Worm (Caenorhabditis elegans) whole organism, L2 larva: ENCODE results near the gene srz-67.

Experiments used
- C34F6.9 ChIP-seq: fragments of 150-350 bp; optimal IDR thresholded peaks from 2 replicates; lab custom pipeline; 2014; ENCODE audit warnings: missing biosample characterization, missing genetic modification characterization
- R02D3.7 ChIP-seq: fragments of 150-350 bp; optimal IDR thresholded peaks from 2 replicates; lab custom pipeline; 2014; ENCODE audit warnings: missing biosample characterization, missing genetic modification characterization
- Y55F3AM.14 ChIP-seq: fragments of 200-800 bp; sonication (Bioruptor generic); optimal IDR thresholded peaks from 2 replicates; lab custom pipeline; 2018; ENCODE audit warnings: mild to moderate bottlenecking, missing genetic modification characterization, missing compliant biosample characterization
- ZK546.5 ChIP-seq: sonication (generic microtip); optimal IDR thresholded peaks from 2 replicates; lab custom pipeline; 2017; ENCODE audit warnings: missing biosample characterization, missing genetic modification characterization
- alr-1 ChIP-seq: fragments of 150-350 bp; optimal IDR thresholded peaks from 2 replicates; lab custom pipeline; 2014; ENCODE audit warnings: missing biosample characterization, missing genetic modification characterization
- aly-2 ChIP-seq: fragments of 150-350 bp; optimal IDR thresholded peaks from 2 replicates; lab custom pipeline; 2014; ENCODE audit warnings: missing biosample characterization, missing genetic modification characterization
- ama-1 ChIP-seq: fragments of 150-350 bp; optimal IDR thresholded peaks from 2 replicates; lab custom pipeline; 2018; ENCODE audit warnings: inconsistent platforms
- blmp-1 ChIP-seq: sonication (generic microtip); optimal IDR thresholded peaks from 2 replicates; lab custom pipeline; 2017; ENCODE audit warnings: missing genetic modification characterization, mild to moderate bottlenecking, missing compliant biosample characterization, antibody characterized with exemption, moderate library complexity; ENCODE audit not compliant: insufficient read depth
- ceh-16 ChIP-seq: fragments of 150-350 bp; optimal IDR thresholded peaks from 2 replicates; lab custom pipeline; 2014; ENCODE audit warnings: missing biosample characterization, missing genetic modification characterization
- ceh-82 ChIP-seq: fragments of 150-350 bp; optimal IDR thresholded peaks from 2 replicates; lab custom pipeline; 2014; ENCODE audit warnings: missing biosample characterization, missing genetic modification characterization
- crh-2 ChIP-seq: sonication (generic microtip); optimal IDR thresholded peaks from 2 replicates; lab custom pipeline; 2017; ENCODE audit warnings: missing biosample characterization, missing genetic modification characterization
- dmd-4 ChIP-seq: sonication (generic microtip); optimal IDR thresholded peaks from 2 replicates; lab custom pipeline; 2017; ENCODE audit warnings: missing biosample characterization, missing genetic modification characterization
- elt-1 ChIP-seq: fragments of 150-350 bp; optimal IDR thresholded peaks from 2 replicates; lab custom pipeline; 2014; ENCODE audit warnings: missing biosample characterization, missing genetic modification characterization
- elt-3 ChIP-seq: sonication (generic microtip); optimal IDR thresholded peaks from 2 replicates; lab custom pipeline; 2017; ENCODE audit warnings: missing biosample characterization, missing genetic modification characterization
- fos-1 ChIP-seq: fragments of 150-350 bp; optimal IDR thresholded peaks from 2 replicates; lab custom pipeline; 2014; ENCODE audit warnings: missing biosample characterization, missing genetic modification characterization
- gmeb-1 ChIP-seq: fragments of 150-350 bp; optimal IDR thresholded peaks from 2 replicates; lab custom pipeline; 2014; ENCODE audit warnings: missing biosample characterization, missing genetic modification characterization
- lin-11 ChIP-seq: fragments of 150-350 bp; sonication (generic microtip); optimal IDR thresholded peaks from 2 replicates; lab custom pipeline; 2014; ENCODE audit warnings: missing biosample characterization, missing genetic modification characterization, inconsistent platforms, mixed read lengths
- lin-13 ChIP-seq: fragments of 150-350 bp; optimal IDR thresholded peaks from 2 replicates; lab custom pipeline; 2014; ENCODE audit warnings: missing biosample characterization, missing genetic modification reagents, missing genetic modification characterization
- lsy-2 ChIP-seq, 2 experiments: fragments of 150-350 bp in 1 of 2; sonication (generic microtip) in 1 of 2; optimal IDR thresholded peaks; 2 replicates each; lab custom pipeline; 2014 to 2017; ENCODE audit warnings: missing biosample characterization in 2 of 2, missing genetic modification characterization in 2 of 2
- mab-5 ChIP-seq: fragments of 150-350 bp; optimal IDR thresholded peaks from 2 replicates; lab custom pipeline; 2014; ENCODE audit warnings: missing biosample characterization, missing genetic modification characterization
- nhr-11 ChIP-seq: fragments of 150-350 bp; optimal IDR thresholded peaks from 2 replicates; lab custom pipeline; 2014; ENCODE audit warnings: missing biosample characterization, missing genetic modification characterization
- nhr-12 ChIP-seq: fragments of 150-350 bp; optimal IDR thresholded peaks from 2 replicates; lab custom pipeline; 2014; ENCODE audit warnings: missing biosample characterization, missing genetic modification characterization
- nhr-129 ChIP-seq: fragments of 150-350 bp; optimal IDR thresholded peaks from 2 replicates; lab custom pipeline; 2014; ENCODE audit warnings: missing biosample characterization, missing genetic modification characterization
- nhr-21 ChIP-seq: fragments of 150-350 bp; optimal IDR thresholded peaks from 2 replicates; lab custom pipeline; 2014; ENCODE audit warnings: missing biosample characterization, missing genetic modification characterization
- nhr-23 ChIP-seq: fragments of 150-350 bp; optimal IDR thresholded peaks from 2 replicates; lab custom pipeline; 2014; ENCODE audit warnings: missing biosample characterization, missing genetic modification reagents, missing genetic modification characterization
- nhr-25 ChIP-seq: fragments of 150-350 bp; sonication (generic microtip); optimal IDR thresholded peaks from 3 replicates; lab custom pipeline; 2014; ENCODE audit warnings: missing biosample characterization, missing genetic modification characterization
- nhr-6 ChIP-seq: fragments of 150-350 bp; optimal IDR thresholded peaks from 2 replicates; lab custom pipeline; 2014; ENCODE audit warnings: missing biosample characterization, missing genetic modification characterization
- peb-1 ChIP-seq: fragments of 150-350 bp; optimal IDR thresholded peaks from 2 replicates; lab custom pipeline; 2014; ENCODE audit warnings: missing biosample characterization, missing genetic modification characterization
- sem-4 ChIP-seq: fragments of 150-350 bp; optimal IDR thresholded peaks from 2 replicates; lab custom pipeline; 2014; ENCODE audit warnings: missing biosample characterization, missing genetic modification reagents, missing genetic modification characterization
- skn-1 ChIP-seq: sonication (generic microtip); optimal IDR thresholded peaks from 2 replicates; lab custom pipeline; 2017; ENCODE audit warnings: missing biosample characterization, missing genetic modification characterization
- sma-3 ChIP-seq: sonication (generic microtip); optimal IDR thresholded peaks from 2 replicates; lab custom pipeline; 2016; ENCODE audit warnings: missing genetic modification reagents, missing genetic modification characterization, missing compliant biosample characterization
- sma-9 ChIP-seq, 2 experiments: fragments of 150-350 bp in 1 of 2; sonication (generic microtip) in 1 of 2; optimal IDR thresholded peaks; 2 replicates each; lab custom pipeline; 2014 to 2016; ENCODE audit warnings: missing genetic modification characterization in 2 of 2, mild to moderate bottlenecking in 1 of 2, missing biosample characterization in 1 of 2, missing compliant biosample characterization in 1 of 2, missing genetic modification reagents in 1 of 2, moderate library complexity in 1 of 2
- snpc-4 ChIP-seq: fragments of 150-350 bp; optimal IDR thresholded peaks from 2 replicates; lab custom pipeline; 2014; ENCODE audit warnings: missing biosample characterization, missing genetic modification characterization
- unc-39 ChIP-seq: fragments of 150-350 bp; optimal IDR thresholded peaks from 2 replicates; lab custom pipeline; 2014; ENCODE audit warnings: missing biosample characterization, missing genetic modification characterization
- unc-55 ChIP-seq: fragments of 150-350 bp; sonication (generic microtip); optimal IDR thresholded peaks from 3 replicates; lab custom pipeline; 2014; ENCODE audit warnings: missing biosample characterization, missing genetic modification reagents, missing genetic modification characterization
- unc-62 ChIP-seq: fragments of 150-350 bp; optimal IDR thresholded peaks from 2 replicates; lab custom pipeline; 2014; ENCODE audit warnings: missing biosample characterization, missing genetic modification reagents, missing genetic modification characterization
- zag-1 ChIP-seq: fragments of 150-350 bp; optimal IDR thresholded peaks from 2 replicates; lab custom pipeline; 2014; ENCODE audit warnings: missing biosample characterization, missing genetic modification characterization
- ztf-1 ChIP-seq: fragments of 200-800 bp; sonication (Bioruptor generic); conservative IDR thresholded peaks from 2 replicates; pipeline ENCODE4 v1.3.6; 2022; ENCODE audit warnings: missing genetic modification characterization, missing compliant biosample characterization
- ztf-11 ChIP-seq: sonication (generic microtip); optimal IDR thresholded peaks from 2 replicates; lab custom pipeline; 2017; ENCODE audit warnings: missing biosample characterization, missing genetic modification characterization
- ztf-4 ChIP-seq: fragments of 150-350 bp; optimal IDR thresholded peaks from 2 replicates; lab custom pipeline; 2014; ENCODE audit warnings: missing biosample characterization, missing genetic modification characterization

srz-67 gene

ce11 chrII:3262504-3262903, 25.6 kb upstream of the srz-67 start, which contains the start of gene F02E11.2:
F02E11.2 (plus strand) TSS chrII:3262804.
- TF ChIP-seq nhr-6 (tag; lab: Kevin White, UChicago) (no peak), ceh-16 (tag; lab: Kevin White, UChicago) (no peak), lsy-2 (tag; optimal IDR thresholded peaks at IDR 0.05; lab: Kevin White, UChicago) (no peak), mab-5 (tag; lab: Kevin White, UChicago) (no peak), peb-1 (tag; lab: Kevin White, UChicago) (no peak), ceh-82 (tag; lab: Kevin White, UChicago) (no peak), lin-13 (GFP tag; lab: Kevin White, UChicago) (no peak), alr-1 (tag; lab: Kevin White, UChicago) (no peak), ztf-1 (no peak), gmeb-1 (tag; lab: Kevin White, UChicago) (no peak), unc-62 (no peak), nhr-21 (tag; lab: Kevin White, UChicago) (no peak), crh-2 (no peak), dmd-4 (no peak), zag-1 (tag; lab: Kevin White, UChicago) (no peak), nhr-11 (tag; lab: Kevin White, UChicago) (no peak), fos-1 (tag; lab: Kevin White, UChicago) (no peak)

DNA sequence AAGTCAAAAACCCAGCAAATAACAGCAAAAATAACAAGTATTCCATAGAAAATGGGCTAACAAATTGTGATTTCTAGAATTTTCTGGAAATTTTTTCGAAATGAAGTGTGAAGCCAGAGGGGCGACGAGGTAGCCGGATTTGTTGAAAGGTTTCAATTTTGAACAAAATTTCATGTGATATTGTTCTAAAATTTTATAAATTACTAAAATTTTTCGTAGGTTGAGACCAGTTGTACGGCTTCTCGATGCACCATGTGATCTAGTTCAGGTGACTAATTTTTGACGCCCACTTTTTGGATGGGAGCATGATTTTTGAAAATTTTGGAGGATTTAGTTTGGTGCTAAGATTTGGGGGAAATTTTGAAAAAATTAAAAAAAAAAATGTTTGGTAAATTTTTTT, 22.3 kb upstream of the srz-67 start, which contains the start of gene gcy-19:
gcy-19 (minus strand) TSS at position 101 of the 400 bp plus-strand sequence.
- TF ChIP-seq ZK546.5 (no peak), alr-1 (tag; lab: Kevin White, UChicago) (no peak), blmp-1 (no peak), ceh-82 (tag; lab: Kevin White, UChicago) (no peak), C34F6.9 (tag; lab: Kevin White, UChicago) (no peak), peb-1 (tag; lab: Kevin White, UChicago) (no peak), elt-1 (tag; lab: Kevin White, UChicago) (no peak), nhr-129 (no peak), R02D3.7 (tag; lab: Kevin White, UChicago) (no peak), nhr-23 (no peak), nhr-12 (tag; lab: Kevin White, UChicago) (no peak)
- TF ChIP-seq, all 48 proteins: peak for 0

ce11 chrII:3251782-3252181, 14.8 kb upstream of the srz-67 start:
- TF ChIP-seq aly-2 (tag; lab: Kevin White, UChicago) (no peak), ztf-1 (no peak), nhr-12 (tag; lab: Kevin White, UChicago) (no peak), nhr-129 (no peak), unc-55 (no peak), snpc-4 (tag; lab: Kevin White, UChicago) (no peak), ama-1 (lab: Kevin White, UChicago) (no peak), C34F6.9 (tag; lab: Kevin White, UChicago) (no peak), ztf-11 (tag; lab: Kevin White, UChicago) (no peak), elt-3 (tag; lab: Kevin White, UChicago) (no peak), Y55F3AM.14 (GFP tag; lab: Kevin White, UChicago) (no peak), ceh-82 (tag; lab: Kevin White, UChicago) (no peak), ztf-4 (tag; lab: Kevin White, UChicago) (no peak), unc-39 (no peak)
- TF ChIP-seq, all 48 proteins: peak for 0

ce11 chrII:3250195-3250594, 13.3 kb upstream of the srz-67 start:
- TF ChIP-seq ztf-11 (tag; lab: Kevin White, UChicago) (no peak), sma-3 (no peak), unc-62 (no peak), nhr-6 (tag; lab: Kevin White, UChicago) (no peak), snpc-4 (tag; lab: Kevin White, UChicago) (no peak), dmd-4 (no peak), nhr-23 (no peak), ZK546.5 (no peak), aly-2 (tag; lab: Kevin White, UChicago) (no peak), nhr-11 (tag; lab: Kevin White, UChicago) (no peak), skn-1 (tag; lab: Kevin White, UChicago) (no peak), nhr-21 (tag; lab: Kevin White, UChicago) (no peak), sem-4 (tag; lab: Kevin White, UChicago) (no peak), zag-1 (tag; lab: Kevin White, UChicago) (no peak), nhr-25 (no peak), lin-11 (tag; lab: Kevin White, UChicago) (no peak), sma-9 (GFP tag; optimal IDR thresholded peaks at IDR 0.05; lab: Kevin White, UChicago) (no peak), sma-9 (tag; optimal IDR thresholded peaks at IDR 0.05; lab: Kevin White, UChicago) (no peak)
